Worm (Caenorhabditis elegans) whole organism, early embryonic: ENCODE data around the gene str-87.

Experiments
- B0310.2 ChIP-seq: sonication (generic microtip); optimal IDR thresholded peaks from 2 replicates; lab custom pipeline; 2016; ENCODE audit warnings: mild to moderate bottlenecking, missing genetic modification characterization, missing compliant biosample characterization
- F13C5.2 ChIP-seq: sonication (generic microtip); optimal IDR thresholded peaks from 2 replicates; lab custom pipeline; 2017; ENCODE audit warnings: mild to moderate bottlenecking, missing genetic modification characterization, inconsistent platforms, missing compliant biosample characterization
- aly-1 ChIP-seq: sonication (generic microtip); optimal IDR thresholded peaks from 2 replicates; lab custom pipeline; 2016; ENCODE audit warnings: missing genetic modification characterization, missing compliant biosample characterization
- ama-1 ChIP-seq: fragments of 150-350 bp; optimal IDR thresholded peaks from 2 replicates; lab custom pipeline; 2014
- ceh-13 ChIP-seq: fragments of 200-800 bp; sonication (Bioruptor generic); optimal IDR thresholded peaks from 2 replicates; lab custom pipeline; 2018; ENCODE audit warnings: mild to moderate bottlenecking, missing genetic modification characterization, missing compliant biosample characterization
- ceh-36 ChIP-seq: sonication (generic microtip); optimal IDR thresholded peaks from 2 replicates; lab custom pipeline; 2016; ENCODE audit warnings: missing genetic modification characterization, inconsistent platforms, missing compliant biosample characterization
- ets-7 ChIP-seq: sonication (generic microtip); optimal IDR thresholded peaks from 2 replicates; lab custom pipeline; 2016; ENCODE audit warnings: missing genotype, missing genetic modification characterization, missing compliant biosample characterization
- flt-1 ChIP-seq: fragments of 200-800 bp; sonication (Bioruptor generic); IDR thresholded peaks from 2 replicates; pipeline ENCODE4 v1.3.6; 2022; ENCODE audit warnings: missing genetic modification characterization, missing compliant biosample characterization
- hmbx-1 ChIP-seq: sonication (generic microtip); optimal IDR thresholded peaks from 2 replicates; lab custom pipeline; 2016; ENCODE audit warnings: mild to moderate bottlenecking, missing genetic modification characterization, missing compliant biosample characterization
- hmg-4 ChIP-seq: fragments of 200-800 bp; sonication (Bioruptor generic); optimal IDR thresholded peaks from 2 replicates; lab custom pipeline; 2018; ENCODE audit warnings: mild to moderate bottlenecking, missing genetic modification characterization, missing compliant biosample characterization
- hnd-1 ChIP-seq: sonication (generic microtip); optimal IDR thresholded peaks from 2 replicates; lab custom pipeline; 2016; ENCODE audit warnings: missing genetic modification characterization, missing compliant biosample characterization
- pes-1 ChIP-seq: fragments of 200-800 bp; sonication (Bioruptor generic); IDR thresholded peaks from 2 replicates; pipeline ENCODE4 v1.3.6; 2022; ENCODE audit warnings: missing genetic modification reagents, missing genetic modification characterization, missing compliant biosample characterization
- scrt-1 ChIP-seq: fragments of 200-800 bp; sonication (Bioruptor generic); IDR thresholded peaks from 2 replicates; pipeline ENCODE4 v1.3.6; 2022; ENCODE audit warnings: missing genetic modification characterization, missing compliant biosample characterization
- sea-1 ChIP-seq: fragments of 200-800 bp; sonication (Bioruptor generic); conservative IDR thresholded peaks from 2 replicates; pipeline ENCODE4 v1.3.6; 2022; ENCODE audit warnings: missing genetic modification characterization, missing compliant biosample characterization
- tbx-11 ChIP-seq: fragments of 200-800 bp; sonication (Bioruptor generic); IDR thresholded peaks from 2 replicates; pipeline ENCODE4 v1.3.6; 2022; ENCODE audit warnings: missing genetic modification characterization, missing compliant biosample characterization
- tbx-37 ChIP-seq: fragments of 200-800 bp; sonication (Bioruptor generic); conservative IDR thresholded peaks from 2 replicates; pipeline ENCODE4 v1.3.6; 2022; ENCODE audit warnings: missing genetic modification reagents, missing genetic modification characterization, missing compliant biosample characterization
- tra-4 ChIP-seq: sonication (generic microtip); optimal IDR thresholded peaks from 2 replicates; lab custom pipeline; 2017; ENCODE audit warnings: missing genetic modification characterization, missing compliant biosample characterization

str-87 gene

DNA sequence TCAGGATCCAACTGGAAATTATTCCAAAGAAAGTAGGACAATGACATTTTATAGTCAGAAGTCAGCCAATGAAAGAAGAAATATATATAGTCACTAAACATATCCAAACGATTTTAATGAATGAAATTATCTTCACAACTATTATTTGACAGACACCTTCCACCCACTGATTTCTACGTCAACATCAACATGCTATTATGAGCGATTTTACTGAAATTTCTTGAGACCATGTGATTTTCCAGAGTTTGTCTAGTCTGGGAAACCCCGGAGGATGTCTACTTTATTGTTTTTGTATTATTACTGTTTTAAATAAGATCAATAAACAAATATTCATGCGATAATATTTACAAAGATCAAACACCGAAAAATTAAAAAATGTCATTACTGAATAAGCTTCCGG lies 27.5 kb upstream of the str-87 start, which contains the start of gene srt-18:
Gene srt-18, minus strand, starts transcription at position 101 of the 400 bp plus-strand sequence.
- no peak for TF ChIP-seq aly-1
- TF ChIP-seq F13C5.2: no peak
- no peak for TF ChIP-seq ceh-13 (GFP tag; lab: Kevin White, UChicago)
- no peak for TF ChIP-seq ceh-36
- TF ChIP-seq ama-1 (lab: Kevin White, UChicago): no peak
- TF ChIP-seq hnd-1 (tag; lab: Kevin White, UChicago): no peak
- TF ChIP-seq hmbx-1: no peak
- no peak for TF ChIP-seq pes-1 (GFP tag; lab: Robert Waterston, UW)

DNA sequence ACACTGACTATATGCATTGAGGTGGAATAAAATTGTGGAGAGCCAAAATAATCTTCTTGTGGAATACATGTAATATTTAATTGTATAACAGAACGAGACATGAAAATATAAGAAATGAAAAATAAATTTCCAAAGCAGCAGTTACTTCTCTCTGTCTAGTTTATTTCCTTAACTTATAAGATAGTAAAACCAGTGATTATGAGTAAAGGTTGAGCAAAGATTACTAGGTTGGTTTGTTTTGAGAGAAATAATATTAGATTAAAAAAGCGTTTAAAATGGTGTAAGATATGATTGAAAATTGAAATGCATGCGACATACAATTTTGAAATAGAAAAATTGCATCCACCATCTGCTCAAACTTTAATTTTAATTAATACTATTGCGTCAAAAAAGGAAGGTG lies 25.8 kb upstream of the str-87 start, which contains the start of gene srh-201:
Gene srh-201, minus strand, starts transcription at position 101 of the 400 bp plus-strand sequence.
- no peak for TF ChIP-seq ets-7
- TF ChIP-seq hmbx-1: no peak

DNA sequence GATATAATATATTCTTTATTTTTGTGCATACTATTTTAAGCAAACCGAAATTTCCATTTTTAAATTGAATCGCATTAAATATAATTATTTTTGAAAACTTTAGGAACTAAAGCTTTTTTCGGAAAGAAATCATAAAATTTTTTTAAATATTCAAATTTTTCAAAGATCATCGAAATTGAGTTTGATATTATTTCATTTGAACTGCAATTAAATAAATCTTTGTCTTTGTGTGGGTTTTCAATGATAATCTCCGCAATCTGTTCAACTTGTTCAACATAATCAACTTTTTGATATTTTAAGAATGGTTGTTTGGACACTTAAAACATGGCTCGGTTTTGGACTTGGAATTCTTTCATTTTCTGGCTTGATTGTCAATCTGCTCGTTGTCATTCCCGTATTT lies 21.2 kb upstream of the str-87 start, which contains the start of gene srx-2:
Gene srx-2, plus strand, starts transcription at position 301 of the 400 bp plus-strand sequence.
- no peak for TF ChIP-seq ceh-36
- no peak for TF ChIP-seq ceh-13 (GFP tag; lab: Kevin White, UChicago)
- no peak for TF ChIP-seq hnd-1 (tag; lab: Kevin White, UChicago)
- TF ChIP-seq scrt-1: no peak
- TF ChIP-seq sea-1 (GFP tag; lab: Robert Waterston, UW): no peak
- no peak for TF ChIP-seq aly-1
- TF ChIP-seq hmg-4 (GFP tag; lab: Kevin White, UChicago): no peak
- TF ChIP-seq B0310.2 (tag; lab: Kevin White, UChicago): no peak
- no peak for TF ChIP-seq tbx-11 (GFP tag; lab: Robert Waterston, UW)
- TF ChIP-seq tra-4: no peak
- TF ChIP-seq tbx-37: no peak
- no peak for TF ChIP-seq ama-1 (lab: Kevin White, UChicago)
- no peak for TF ChIP-seq pes-1 (GFP tag; lab: Robert Waterston, UW)
- no peak for TF ChIP-seq ets-7
- no peak for TF ChIP-seq hmbx-1
- TF ChIP-seq flt-1: no peak
- TF ChIP-seq F13C5.2: no peak

DNA sequence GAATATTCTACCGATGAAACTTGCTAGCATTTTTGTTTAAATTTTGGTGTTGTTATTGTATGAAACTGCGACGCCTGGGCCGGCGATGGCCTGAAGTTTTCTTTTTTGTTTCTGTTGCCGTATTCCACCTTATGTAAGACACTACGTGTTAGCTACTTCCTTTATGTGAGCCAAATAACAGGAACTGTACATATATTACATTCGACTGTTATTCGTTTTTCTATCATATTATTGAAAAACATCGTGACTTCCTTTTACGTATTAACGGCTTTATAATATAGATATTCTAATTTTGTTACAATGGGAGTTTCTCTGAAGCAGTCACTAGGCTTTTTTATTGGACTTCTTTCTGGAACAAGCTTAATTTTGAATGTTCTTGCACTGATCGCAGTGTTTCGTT lies 17.2 kb upstream of the str-87 start, which contains the start of gene srx-3:
Gene srx-3, plus strand, starts transcription at position 301 of the 400 bp plus-strand sequence.
- no peak for TF ChIP-seq ceh-36
- TF ChIP-seq hnd-1 (tag; lab: Kevin White, UChicago): no peak
- no peak for TF ChIP-seq tbx-11 (GFP tag; lab: Robert Waterston, UW)
- TF ChIP-seq F13C5.2: no peak
- no peak for TF ChIP-seq scrt-1
- no peak for TF ChIP-seq tra-4
- no peak for TF ChIP-seq B0310.2 (tag; lab: Kevin White, UChicago)
- TF ChIP-seq tbx-37: no peak
- no peak for TF ChIP-seq flt-1
- TF ChIP-seq hmg-4 (GFP tag; lab: Kevin White, UChicago): no peak
- TF ChIP-seq sea-1 (GFP tag; lab: Robert Waterston, UW): no peak
- no peak for TF ChIP-seq hmbx-1
- TF ChIP-seq ceh-13 (GFP tag; lab: Kevin White, UChicago): no peak
- no peak for TF ChIP-seq ama-1 (lab: Kevin White, UChicago)
- no peak for TF ChIP-seq pes-1 (GFP tag; lab: Robert Waterston, UW)
- TF ChIP-seq aly-1: no peak
- TF ChIP-seq ets-7: no peak

DNA sequence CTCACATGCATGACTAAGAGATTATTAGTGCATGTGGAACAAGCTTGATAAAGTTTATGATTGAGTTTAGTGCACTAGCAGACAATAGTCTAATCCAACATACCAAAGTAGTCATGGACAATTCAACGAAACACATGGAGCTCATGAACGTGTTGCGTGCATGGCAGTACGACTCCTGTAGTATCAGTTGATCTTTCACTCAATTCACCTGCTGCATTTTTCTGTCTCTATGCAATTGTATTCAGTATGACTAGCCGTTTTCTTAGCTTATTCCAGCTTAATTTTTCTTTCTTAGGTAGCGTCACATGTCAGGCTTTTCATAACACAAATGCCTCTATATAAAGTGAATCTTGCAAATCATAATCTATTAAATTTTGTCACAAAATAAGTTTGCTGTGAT lies 15.3 kb upstream of the str-87 start, which contains the start of gene srx-1:
Gene srx-1, plus strand, starts transcription at position 382 of the 400 bp plus-strand sequence.
- TF ChIP-seq tbx-11 (GFP tag; lab: Robert Waterston, UW) (no peak), ets-7 (no peak), hmg-4 (GFP tag; lab: Kevin White, UChicago) (no peak), tra-4 (no peak), sea-1 (GFP tag; lab: Robert Waterston, UW) (no peak), B0310.2 (tag; lab: Kevin White, UChicago) (no peak), ceh-36 (no peak), tbx-37 (no peak), hmbx-1 (no peak), flt-1 (no peak), scrt-1 (no peak), ama-1 (lab: Kevin White, UChicago) (no peak), hnd-1 (tag; lab: Kevin White, UChicago) (no peak), pes-1 (GFP tag; lab: Robert Waterston, UW) (no peak), ceh-13 (GFP tag; lab: Kevin White, UChicago) (no peak)

DNA sequence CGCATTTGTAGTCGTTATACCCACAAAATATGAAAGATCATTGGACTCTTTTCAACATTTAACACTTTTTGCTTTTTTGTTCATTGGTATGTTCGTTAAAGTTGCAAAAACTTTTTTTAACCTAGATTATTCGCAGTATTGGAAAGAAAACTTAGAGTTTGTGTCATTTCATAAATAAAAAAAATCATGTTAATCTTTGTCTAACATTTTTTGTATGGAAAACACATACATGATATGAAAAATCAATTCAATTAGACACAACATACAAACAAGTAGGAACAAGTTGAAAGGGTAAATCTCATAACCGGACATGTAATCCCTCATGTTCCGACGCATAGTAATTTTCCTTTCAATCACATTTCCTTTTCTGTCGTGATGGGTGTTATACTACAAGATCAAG lies 13.2 kb upstream of the str-87 start, which contains the start of gene F59E11.2:
Gene F59E11.2, plus strand, starts transcription at position 301 of the 400 bp plus-strand sequence.
- no peak for TF ChIP-seq ama-1 (lab: Kevin White, UChicago)
- no peak for TF ChIP-seq hmg-4 (GFP tag; lab: Kevin White, UChicago)
- TF ChIP-seq F13C5.2: no peak
- no peak for TF ChIP-seq pes-1 (GFP tag; lab: Robert Waterston, UW)
- TF ChIP-seq tra-4: no peak
- no peak for TF ChIP-seq aly-1
- no peak for TF ChIP-seq ceh-13 (GFP tag; lab: Kevin White, UChicago)
- TF ChIP-seq sea-1 (GFP tag; lab: Robert Waterston, UW): no peak
- TF ChIP-seq scrt-1: no peak
- no peak for TF ChIP-seq ceh-36
- TF ChIP-seq tbx-11 (GFP tag; lab: Robert Waterston, UW): no peak
- no peak for TF ChIP-seq hmbx-1
- TF ChIP-seq flt-1: no peak
- no peak for TF ChIP-seq ets-7
- no peak for TF ChIP-seq B0310.2 (tag; lab: Kevin White, UChicago)
- TF ChIP-seq tbx-37: no peak
- no peak for TF ChIP-seq hnd-1 (tag; lab: Kevin White, UChicago)

DNA sequence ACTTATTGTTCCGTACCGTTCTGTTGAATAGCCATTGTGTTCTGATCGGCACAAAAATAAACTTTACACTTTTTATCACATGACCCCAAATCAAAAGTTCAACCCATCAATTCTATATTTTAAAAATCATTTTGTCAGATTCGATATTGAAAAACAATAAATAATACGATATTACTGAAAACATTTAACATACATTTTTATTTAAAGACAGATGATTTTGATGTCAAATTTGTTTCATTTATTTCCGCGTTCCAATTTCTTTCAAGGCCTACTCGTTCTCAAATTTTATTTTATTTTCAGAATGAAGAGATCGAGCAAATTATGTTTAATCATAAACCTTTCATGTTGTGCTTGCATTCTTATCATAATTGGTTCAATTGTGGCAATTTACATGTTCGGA lies 6.8 kb upstream of the str-87 start, which contains the start of gene F59E11.5:
Gene F59E11.5, plus strand, starts transcription at position 301 of the 400 bp plus-strand sequence.
- TF ChIP-seq hnd-1 (tag; lab: Kevin White, UChicago): no peak

DNA sequence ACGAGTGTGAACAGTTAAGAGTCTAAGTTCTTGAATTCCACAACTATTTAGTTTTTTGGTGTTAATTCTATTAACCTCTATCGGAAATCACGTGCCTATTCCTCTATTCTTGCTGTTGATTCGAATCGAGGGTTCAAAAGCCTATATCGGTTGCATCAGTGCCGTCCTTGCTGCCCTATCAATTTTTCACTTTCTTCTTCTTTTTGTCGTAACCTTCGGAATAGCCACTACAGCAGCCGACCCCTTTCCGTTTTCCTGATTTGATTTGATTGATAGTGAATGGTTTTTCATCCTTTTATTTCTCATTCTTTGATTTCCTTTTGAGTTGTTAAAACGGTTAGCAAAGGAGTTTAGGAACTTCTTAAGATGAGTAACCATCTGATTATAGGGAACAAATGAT lies 6.3 kb upstream of the str-87 start:
- TF ChIP-seq hmbx-1 (no peak), tra-4 (no peak), ceh-13 (GFP tag; lab: Kevin White, UChicago) (no peak), F13C5.2 (no peak), tbx-37 (no peak), aly-1 (no peak), pes-1 (GFP tag; lab: Robert Waterston, UW) (no peak), ama-1 (lab: Kevin White, UChicago) (no peak), hnd-1 (tag; lab: Kevin White, UChicago) (no peak), tbx-11 (GFP tag; lab: Robert Waterston, UW) (no peak), ets-7 (no peak), ceh-36 (no peak), hmg-4 (GFP tag; lab: Kevin White, UChicago) (no peak), flt-1 (no peak), sea-1 (GFP tag; lab: Robert Waterston, UW) (no peak), B0310.2 (tag; lab: Kevin White, UChicago) (no peak), scrt-1 (no peak)
